Worm (Caenorhabditis elegans) whole organism, L4/young adult: Measurements from ENCODE around the gene lgc-57.

Source experiments
- W03F9.2 ChIP-seq: fragments of 150-350 bp; optimal IDR thresholded peaks from 2 replicates; lab custom pipeline; 2014; ENCODE audit warnings: missing biosample characterization, missing genetic modification characterization
- him-1 ChIP-seq: sonication (generic microtip); optimal IDR thresholded peaks from 2 replicates; lab custom pipeline; 2016; ENCODE audit warnings: missing genotype, missing genetic modification reagents, missing genetic modification characterization, missing compliant biosample characterization

DNA sequence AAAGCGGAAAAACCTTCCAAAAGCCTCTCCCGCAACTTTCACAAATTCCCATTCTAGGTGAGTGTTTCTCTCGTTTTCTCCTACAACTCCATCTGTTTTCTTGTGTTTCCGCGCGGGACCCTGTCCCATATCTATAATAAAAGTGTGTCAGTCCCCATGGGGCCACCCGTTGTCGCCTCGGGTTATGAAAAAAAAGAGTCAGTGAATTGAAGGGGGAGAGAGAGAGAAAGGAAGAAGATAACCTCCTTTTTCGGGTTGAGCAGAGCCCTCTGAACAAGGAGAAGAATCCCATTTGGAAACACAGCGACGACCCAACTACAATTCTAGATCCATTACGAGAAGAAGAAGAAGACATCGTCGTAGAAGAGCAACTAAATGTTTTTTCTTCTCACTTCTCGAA, 22.3 kb downstream of the lgc-57 start, which contains the start of gene C09G5.13:
- TF ChIP-seq him-1 (tag; lab: Kevin White, UChicago) (no peak), W03F9.2 (tag; lab: Kevin White, UChicago) (no peak)
